Fruit fly (Drosophila melanogaster): ENCODE measurements around the gene nSMase.

dm6 chr3L:3218859-3219258, at the start of gene nSMase, which contains the start of gene hob:
- TF ChIP-seq topi (GFP tag; optimal IDR thresholded peaks at IDR 0.05) (no peak), cyc (GFP tag; optimal IDR thresholded peaks at IDR 0.05) (no peak), CG6792 (GFP tag; optimal IDR thresholded peaks at IDR 0.05) (no peak), esn (GFP tag; optimal IDR thresholded peaks at IDR 0.05) (no peak), acj6 (GFP tag; optimal IDR thresholded peaks at IDR 0.05) (no peak), dsx (GFP tag; optimal IDR thresholded peaks at IDR 0.05; ENCODE audit: poor library complexity, severe bottlenecking) (no peak), CG6163 (GFP tag; IDR thresholded peaks at IDR 0.05) (no peak), fd85E (GFP tag; optimal IDR thresholded peaks at IDR 0.05) (no peak)

Data from whole organism, prepupa.